Worm (Caenorhabditis elegans) whole organism, young adult: ENCODE results near the gene M02B7.2.

Source experiments
- F55B11.4 ChIP-seq: sonication (generic microtip); optimal IDR thresholded peaks from 2 replicates; lab custom pipeline; 2016; ENCODE audit warnings: missing compliant biosample characterization, missing genetic modification characterization, borderline replicate concordance; ENCODE audit not compliant: insufficient read depth
- T26A5.8 ChIP-seq: sonication (generic microtip); optimal IDR thresholded peaks from 2 replicates; lab custom pipeline; 2016; ENCODE audit warnings: missing genetic modification characterization, missing compliant biosample characterization
- aptf-2 ChIP-seq: fragments of 200-800 bp; sonication (Bioruptor generic); conservative IDR thresholded peaks from 2 replicates; pipeline ENCODE4 v1.3.6; 2022; ENCODE audit warnings: missing genetic modification reagents, missing genetic modification characterization, missing compliant biosample characterization
- attf-6 ChIP-seq: fragments of 200-800 bp; sonication (Bioruptor generic); IDR thresholded peaks from 2 replicates; pipeline ENCODE4 v1.3.6; 2022; ENCODE audit warnings: missing genetic modification reagents, missing genetic modification characterization, missing compliant biosample characterization
- efl-1 ChIP-seq: fragments of 150-350 bp; optimal IDR thresholded peaks from 2 replicates; lab custom pipeline; 2014; ENCODE audit warnings: missing biosample characterization, missing genetic modification reagents, missing genetic modification characterization
- gei-17 ChIP-seq: fragments of 200-800 bp; sonication (Bioruptor generic); optimal IDR thresholded peaks from 2 replicates; lab custom pipeline; 2018; ENCODE audit warnings: mild to moderate bottlenecking, missing genetic modification characterization, missing compliant biosample characterization
- nhr-27 ChIP-seq: fragments of 200-800 bp; sonication (Bioruptor generic); optimal IDR thresholded peaks from 2 replicates; lab custom pipeline; 2018; ENCODE audit warnings: mild to moderate bottlenecking, missing genetic modification characterization, moderate library complexity, missing compliant biosample characterization

DNA sequence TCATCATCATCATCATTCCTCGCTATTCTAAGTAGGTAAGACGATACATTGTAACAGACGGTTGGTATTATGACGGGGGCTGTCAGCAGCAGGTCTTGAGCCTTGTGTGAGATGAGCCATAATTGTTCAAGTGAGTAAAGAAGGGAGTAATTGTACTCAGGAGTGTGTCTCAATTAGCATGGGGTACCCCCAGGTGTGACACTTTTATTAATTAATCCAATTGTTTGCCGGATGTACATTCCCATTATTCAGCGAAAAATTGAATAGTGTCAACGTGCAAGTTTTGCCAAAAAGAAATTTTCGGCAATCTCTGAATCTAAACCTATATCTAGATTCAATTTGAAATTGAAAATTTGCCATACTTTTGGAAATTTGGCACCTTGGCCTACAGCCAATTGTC lies 45.6 kb downstream of the M02B7.2 start:
- TF ChIP-seq gei-17 (GFP tag; lab: Kevin White, UChicago) (no peak), aptf-2 (GFP tag; lab: Robert Waterston, UW) (no peak), T26A5.8 (no peak), nhr-27 (tag; lab: Kevin White, UChicago) (no peak), attf-6 (GFP tag; lab: Robert Waterston, UW) (no peak), F55B11.4 (no peak), efl-1 (GFP tag; lab: Kevin White, UChicago) (no peak)
